1 fruit fly cellular context compared by ENCODE assay signal in genomic region chr3L:16635566-16636210, dm6.
TF ChIP-seq lines count a peak whose summit lies in the region.

No protein-coding gene starts in this region.

TF ChIP-seq in whole organism, embryonic, 481 proteins besides CTCF, POLR2A, EP300 and RAD21 (continued from another document):
- no peak for TF ChIP-seq Trl (optimal IDR thresholded peaks at IDR 0.05; lab: Kevin White, UChicago)
- TF ChIP-seq Trl (GFP tag; optimal IDR thresholded peaks at IDR 0.05; lab: Kevin White, UChicago): no peak
- TF ChIP-seq nau (GFP tag; optimal IDR thresholded peaks at IDR 0.05; lab: Kevin White, UChicago): no peak
- peak; percentile 64 for TF ChIP-seq CG18262 (tag; optimal IDR thresholded peaks at IDR 0.05; lab: Kevin White, UChicago)
- peak; percentile 29 for TF ChIP-seq Hsf (GFP tag; optimal IDR thresholded peaks at IDR 0.05; lab: Kevin White, UChicago)
- TF ChIP-seq lilli (GFP tag; optimal IDR thresholded peaks at IDR 0.05; lab: Kevin White, UChicago): peak; percentile 37
- peak; percentile 9 for TF ChIP-seq CG10267 (tag; optimal IDR thresholded peaks at IDR 0.05; lab: Kevin White, UChicago)
- peak; percentile 26 for TF ChIP-seq NfI (GFP tag; optimal IDR thresholded peaks at IDR 0.05; lab: Kevin White, UChicago)
- TF ChIP-seq E2f1 (GFP tag; IDR thresholded peaks at IDR 0.05; lab: Robert Waterston, UW): 0 out of 2 replicates have a peak, but pooled peaks have one; percentile 22
- peak; percentile 13 for TF ChIP-seq Ssrp (tag; optimal IDR thresholded peaks at IDR 0.05; lab: Kevin White, UChicago)
- peak; percentile 16 for TF ChIP-seq dmrt99B (tag; optimal IDR thresholded peaks at IDR 0.05; lab: Kevin White, UChicago)
- peak; percentile 20; the same call in 1 of the 3 replicates for TF ChIP-seq croc (GFP tag; conservative IDR thresholded peaks at IDR 0.05; lab: Robert Waterston, UW)
- 0 out of 2 replicates have a peak, but pooled peaks have one; percentile 13 for TF ChIP-seq lmd (GFP tag; IDR thresholded peaks at IDR 0.05; lab: Robert Waterston, UW)
- TF ChIP-seq bsh (GFP tag; optimal IDR thresholded peaks at IDR 0.05; lab: Kevin White, UChicago): peak; percentile 21 to 43
- no peak for TF ChIP-seq CG17612 (GFP tag; IDR thresholded peaks at IDR 0.05; lab: Robert Waterston, UW)
- peak; percentile 9 for TF ChIP-seq Blimp-1 (GFP tag; optimal IDR thresholded peaks at IDR 0.05; lab: Kevin White, UChicago)
- 0 out of 2 replicates have a peak, but pooled peaks have one; percentile 18 for TF ChIP-seq sob (GFP tag; IDR thresholded peaks at IDR 0.05; lab: Robert Waterston, UW)
- peak; percentile 45 for TF ChIP-seq CG7556 (GFP tag; optimal IDR thresholded peaks at IDR 0.05; lab: Kevin White, UChicago)
- peak; percentile 11 for TF ChIP-seq Dip3 (GFP tag; optimal IDR thresholded peaks at IDR 0.05; lab: Kevin White, UChicago)
- TF ChIP-seq ara (GFP tag; IDR thresholded peaks at IDR 0.05; lab: Robert Waterston, UW): no peak
- no peak for TF ChIP-seq Vsx1 (GFP tag; optimal IDR thresholded peaks at IDR 0.05; lab: Kevin White, UChicago)
- 0 out of 2 replicates have a peak, but pooled peaks have one; percentile 27 for TF ChIP-seq CG32532 (GFP tag; IDR thresholded peaks at IDR 0.05; lab: Robert Waterston, UW)
- peak; percentile 51 for TF ChIP-seq nmo (GFP tag; optimal IDR thresholded peaks at IDR 0.05; lab: Kevin White, UChicago)
- peak; percentile 52 for TF ChIP-seq CG11504 (tag; optimal IDR thresholded peaks at IDR 0.05; lab: Kevin White, UChicago)
- peak; percentile 6 for TF ChIP-seq tio (GFP tag; optimal IDR thresholded peaks at IDR 0.05; lab: Kevin White, UChicago)
- TF ChIP-seq tx (GFP tag; optimal IDR thresholded peaks at IDR 0.05; lab: Kevin White, UChicago): no peak
- peak; percentile 49 for TF ChIP-seq CG10979 (tag; optimal IDR thresholded peaks at IDR 0.05; lab: Kevin White, UChicago)
- TF ChIP-seq CG11696 (GFP tag; IDR thresholded peaks at IDR 0.05; lab: Robert Waterston, UW): no peak
- TF ChIP-seq row (GFP tag; IDR thresholded peaks at IDR 0.05; lab: Robert Waterston, UW): peak; percentile 54; the same call in 2 of the 3 replicates
- no peak for TF ChIP-seq TFAM (GFP tag; optimal IDR thresholded peaks at IDR 0.05; lab: Kevin White, UChicago)
- TF ChIP-seq Mrtf (GFP tag; IDR thresholded peaks at IDR 0.05; lab: Robert Waterston, UW): 0 out of 3 replicates have a peak, but pooled peaks have one; percentile 18
- TF ChIP-seq CG12659 (GFP tag; optimal IDR thresholded peaks at IDR 0.05; lab: Kevin White, UChicago): peak; percentile 12
- peak; percentile 37 for TF ChIP-seq CG12391 (tag; optimal IDR thresholded peaks at IDR 0.05; lab: Kevin White, UChicago)
- peak; percentile 42 for TF ChIP-seq Med (GFP tag; lab: Kevin White, UChicago)
- peak; percentile 22 for TF ChIP-seq CG8388 (GFP tag; optimal IDR thresholded peaks at IDR 0.05; lab: Kevin White, UChicago)
- peak; percentile 59 for TF ChIP-seq CG2678 (tag; optimal IDR thresholded peaks at IDR 0.05; lab: Kevin White, UChicago)
- TF ChIP-seq CG11723 (GFP tag; optimal IDR thresholded peaks at IDR 0.05; lab: Kevin White, UChicago): no peak
- peak; percentile 12 for TF ChIP-seq bcd (GFP tag; optimal IDR thresholded peaks at IDR 0.05; lab: Kevin White, UChicago)
- TF ChIP-seq PHDP (tag; optimal IDR thresholded peaks at IDR 0.05; lab: Kevin White, UChicago): peak; percentile 12
- TF ChIP-seq eve (GFP tag; optimal IDR thresholded peaks at IDR 0.05; lab: Kevin White, UChicago): peak in 1 of 2 experiments; percentile 7
- TF ChIP-seq CG6254 (GFP tag; optimal IDR thresholded peaks at IDR 0.05; lab: Kevin White, UChicago): no peak
- TF ChIP-seq gsb-n (tag; optimal IDR thresholded peaks at IDR 0.05; lab: Kevin White, UChicago): peak; percentile 10
- TF ChIP-seq Mes4 (GFP tag; optimal IDR thresholded peaks at IDR 0.05; lab: Kevin White, UChicago): no peak
- no peak for TF ChIP-seq CG11398 (GFP tag; optimal IDR thresholded peaks at IDR 0.05; lab: Kevin White, UChicago)
- TF ChIP-seq CG4424 (GFP tag; optimal IDR thresholded peaks at IDR 0.05; lab: Kevin White, UChicago): peak; percentile 15
- peak; percentile 6 for TF ChIP-seq dmrt11E (tag; optimal IDR thresholded peaks at IDR 0.05; lab: Kevin White, UChicago)
- peak; percentile 26 for TF ChIP-seq Xbp1 (GFP tag; optimal IDR thresholded peaks at IDR 0.05; lab: Kevin White, UChicago)
- TF ChIP-seq Ptx1 (GFP tag; IDR thresholded peaks at IDR 0.05; lab: Robert Waterston, UW): peak; percentile 45
- no peak for TF ChIP-seq CG8359 (GFP tag; optimal IDR thresholded peaks at IDR 0.05; lab: Kevin White, UChicago; ENCODE audit: borderline replicate concordance)
- TF ChIP-seq fd96Cb (tag; optimal IDR thresholded peaks at IDR 0.05; lab: Kevin White, UChicago): peak; percentile 21
- TF ChIP-seq CG9727 (GFP tag; optimal IDR thresholded peaks at IDR 0.05; lab: Kevin White, UChicago): peak; percentile 16
- peak; percentile 15 for TF ChIP-seq CG9437 (GFP tag; optimal IDR thresholded peaks at IDR 0.05; lab: Kevin White, UChicago)
- 0 out of 2 replicates have a peak, but pooled peaks have one; percentile 4 for TF ChIP-seq HLH3B (GFP tag; IDR thresholded peaks at IDR 0.05; lab: Robert Waterston, UW)
- TF ChIP-seq CG1529 (GFP tag; optimal IDR thresholded peaks at IDR 0.05; lab: Kevin White, UChicago): peak; percentile 8
- peak; percentile 38 for TF ChIP-seq Oli (tag; optimal IDR thresholded peaks at IDR 0.05; lab: Kevin White, UChicago)
- no peak for TF ChIP-seq Oaz (GFP tag; IDR thresholded peaks at IDR 0.05; lab: Robert Waterston, UW)
- TF ChIP-seq dpn (GFP tag; optimal IDR thresholded peaks at IDR 0.05; lab: Kevin White, UChicago): peak in 1 of 2 experiments; percentile 15
- peak; percentile 54 for TF ChIP-seq gem (tag; optimal IDR thresholded peaks at IDR 0.05; lab: Kevin White, UChicago)
- TF ChIP-seq CG13894 (tag; optimal IDR thresholded peaks at IDR 0.05; lab: Kevin White, UChicago): no peak
- peak; percentile 46 for TF ChIP-seq CG2712 (tag; optimal IDR thresholded peaks at IDR 0.05; lab: Kevin White, UChicago)
- peak; percentile 37 for TF ChIP-seq phol (tag; optimal IDR thresholded peaks at IDR 0.05; lab: Kevin White, UChicago)
- TF ChIP-seq Meics (GFP tag; optimal IDR thresholded peaks at IDR 0.05; lab: Kevin White, UChicago): peak; percentile 4
- peak in 1 of 2 experiments; percentile 6 for TF ChIP-seq chif (GFP tag; optimal IDR thresholded peaks at IDR 0.05; lab: Kevin White, UChicago)
- TF ChIP-seq vvl (GFP tag; IDR thresholded peaks at IDR 0.05; lab: Robert Waterston, UW): peak; percentile 81
- TF ChIP-seq CG17359 (tag; optimal IDR thresholded peaks at IDR 0.05; lab: Kevin White, UChicago): peak; percentile 15
- TF ChIP-seq trem (tag; optimal IDR thresholded peaks at IDR 0.05; lab: Kevin White, UChicago): peak; percentile 6
- TF ChIP-seq Sox100B (GFP tag; optimal IDR thresholded peaks at IDR 0.05; lab: Kevin White, UChicago): peak; percentile 18
- peak; percentile 59; the same call in 2 of the 3 replicates for TF ChIP-seq CG17361 (GFP tag; IDR thresholded peaks at IDR 0.05; lab: Robert Waterston, UW)
- peak; percentile 4 for TF ChIP-seq CG2120 (GFP tag; optimal IDR thresholded peaks at IDR 0.05; lab: Kevin White, UChicago)
- peak; percentile 27 for TF ChIP-seq unpg (GFP tag; optimal IDR thresholded peaks at IDR 0.05; lab: Kevin White, UChicago)
- peak; percentile 55 for TF ChIP-seq CG31441 (GFP tag; IDR thresholded peaks at IDR 0.05; lab: Robert Waterston, UW)
- peak; percentile 48; the same call in 1 of the 3 replicates for TF ChIP-seq dysf (GFP tag; IDR thresholded peaks at IDR 0.05; lab: Robert Waterston, UW)
- peak; percentile 76 for TF ChIP-seq kay (GFP tag; optimal IDR thresholded peaks at IDR 0.05; lab: Kevin White, UChicago)
- no peak for TF ChIP-seq CG4707 (GFP tag; optimal IDR thresholded peaks at IDR 0.05; lab: Kevin White, UChicago)
- peak; percentile 2 for TF ChIP-seq CG16815 (GFP tag; optimal IDR thresholded peaks at IDR 0.05; lab: Kevin White, UChicago)
- TF ChIP-seq lab (GFP tag; optimal IDR thresholded peaks at IDR 0.05; lab: Kevin White, UChicago): peak; percentile 41
- TF ChIP-seq esg (GFP tag; conservative IDR thresholded peaks at IDR 0.05; lab: Robert Waterston, UW): peak; percentile 26; the same call in 1 of the 2 replicates
TF ChIP-seq in whole organism, embryonic: peak in this region for 75.
